Fruit fly (Drosophila melanogaster) whole organism: ENCODE measurements around the gene CG9920.

Experiments
- CG8478 ChIP-seq: fragments of >200 bp; optimal IDR thresholded peaks from 2 replicates; lab custom pipeline; 2018; ENCODE audit warnings: inconsistent platforms
- Dll ChIP-seq: fragments of >200 bp; optimal IDR thresholded peaks from 2 replicates; lab custom pipeline; 2017
- EcR ChIP-seq, 2 experiments: fragments of >200 bp; optimal IDR thresholded peaks; 2 replicates each; lab custom pipeline; 2017; ENCODE audit warnings: missing biosample characterization in 2 of 2, missing genetic modification characterization in 2 of 2, missing genetic modification reagents in 2 of 2
- pan ChIP-seq: fragments of >200 bp; optimal IDR thresholded peaks from 2 replicates; lab custom pipeline; 2017
- psq ChIP-seq: fragments of >200 bp; optimal IDR thresholded peaks from 2 replicates; lab custom pipeline; 2017
- usp ChIP-seq: fragments of >200 bp; optimal IDR thresholded peaks from 2 replicates; lab custom pipeline; 2017; ENCODE audit warnings: missing biosample characterization, missing genetic modification characterization, mixed read lengths

DNA sequence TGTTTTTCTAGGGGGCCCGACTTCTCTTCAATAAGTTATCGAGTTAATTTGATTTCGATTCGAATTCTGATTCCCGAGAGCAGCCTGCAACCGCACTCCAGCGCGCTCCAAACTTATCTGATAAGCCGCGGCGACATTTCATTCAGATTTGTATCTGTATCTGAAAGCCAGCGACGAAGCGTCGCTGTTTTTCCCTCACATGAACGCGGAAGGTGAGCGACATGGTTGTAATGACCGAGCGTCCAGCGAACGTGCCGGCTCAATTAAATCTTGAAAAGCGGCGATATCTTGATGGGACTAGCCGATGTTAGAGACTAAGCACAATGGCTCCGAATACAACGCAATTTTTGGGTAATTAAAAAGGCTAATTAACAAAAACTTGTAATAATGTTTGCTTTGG, 5.1 kb upstream of the CG9920 start, which contains the start of gene PK1-R:
- no peak for TF ChIP-seq psq (lab: Kevin White, UChicago)
- TF ChIP-seq usp = no peak
- no peak for TF ChIP-seq pan (lab: Kevin White, UChicago)
- TF ChIP-seq Dll (lab: Kevin White, UChicago) = no peak
- no peak for TF ChIP-seq CG8478 (lab: Kevin White, UChicago)
- no peak for TF ChIP-seq EcR (GFP tag; optimal IDR thresholded peaks at IDR 0.05; lab: Kevin White, UChicago)
